Fruit fly (Drosophila melanogaster) Kc167 (cell line): ENCODE data around the gene Bcs1.

Source experiments
- h ChIP-seq: fragments of >200 bp; optimal IDR thresholded peaks from 3 replicates; lab custom pipeline; 2018; ENCODE audit warnings: missing external identifiers
- psq ChIP-seq: fragments of >200 bp; optimal IDR thresholded peaks from 2 replicates; lab custom pipeline; 2017; ENCODE audit warnings: missing external identifiers

dm6 chr2L:10268688-10269087 lies 46.2 kb downstream of the Bcs1 start, which contains the start of gene CG4957:
- TF ChIP-seq psq (no peak), h (lab: Kevin White, UChicago) (no peak)
